Fruit fly (Drosophila melanogaster): ENCODE data around the gene Cyp12c1.
A peak's percentile ranks its signal among the peaks of the same experiment; 100 is the strongest.

Gene Cyp12c1

DNA sequence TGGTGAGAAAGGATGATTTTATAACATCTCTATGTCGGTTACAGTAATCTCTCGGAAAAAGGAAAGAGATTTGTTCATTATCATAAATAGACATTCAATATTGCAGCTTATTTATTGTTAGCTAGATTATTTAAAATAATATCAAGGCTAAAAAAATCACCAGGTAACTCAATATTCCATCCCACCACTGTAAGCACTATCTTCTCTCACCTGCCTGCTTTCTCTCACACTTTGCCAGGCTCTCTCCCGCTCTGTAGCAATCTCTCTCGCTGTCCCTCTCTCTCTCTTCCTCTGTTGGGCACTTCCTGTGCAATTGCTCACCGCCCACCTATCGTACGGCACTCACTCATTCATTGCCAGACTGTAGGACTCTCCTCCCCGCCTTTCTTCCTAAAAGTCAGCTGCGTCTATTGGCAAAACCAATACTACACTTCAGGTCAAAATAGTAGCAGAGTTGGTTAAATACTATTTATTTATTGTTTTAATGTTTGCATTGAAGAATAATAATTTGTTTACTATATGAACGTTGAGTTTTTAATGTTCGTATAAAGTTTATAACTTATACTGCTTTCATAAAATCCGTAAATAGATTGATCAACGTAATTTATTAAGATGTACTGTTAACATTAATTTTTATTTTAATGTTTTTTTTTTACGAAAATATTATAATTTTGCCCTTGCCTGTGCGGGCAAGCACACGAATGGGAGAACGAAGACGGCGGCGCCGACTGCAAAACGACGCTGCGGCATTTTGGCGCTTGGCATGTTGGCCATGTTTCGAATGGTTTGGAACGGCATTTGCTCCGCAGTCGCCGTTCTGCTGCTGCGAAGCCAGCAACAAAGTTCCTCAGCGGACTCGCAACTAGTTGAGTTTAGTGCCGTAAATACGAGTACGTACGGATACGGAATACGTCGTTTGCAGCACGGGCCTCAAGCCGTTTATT is 45.3 kb downstream of the Cyp12c1 start (continued):
- peak; percentile 22 for TF ChIP-seq CG15479 (GFP tag; optimal IDR thresholded peaks at IDR 0.05)
- peak; percentile 88 for TF ChIP-seq ems (GFP tag; optimal IDR thresholded peaks at IDR 0.05)
- peak; percentile 89 for TF ChIP-seq sr (GFP tag; IDR thresholded peaks at IDR 0.05)
- peak; percentile 96 for TF ChIP-seq CG11695 (GFP tag; IDR thresholded peaks at IDR 0.05)
- TF ChIP-seq CG3407 (GFP tag; optimal IDR thresholded peaks at IDR 0.05), result peak; percentile 66
- peak; percentile 70 for TF ChIP-seq CG10321 (GFP tag; IDR thresholded peaks at IDR 0.05)
- peak; percentile 99 for TF ChIP-seq Ptx1 (GFP tag; IDR thresholded peaks at IDR 0.05)
- TF ChIP-seq Meics (GFP tag; optimal IDR thresholded peaks at IDR 0.05), result peak; percentile 93
- TF ChIP-seq CG7963 (GFP tag; IDR thresholded peaks at IDR 0.05; ENCODE audit: partially characterized antibody), result no peak
- TF ChIP-seq CG11398 (GFP tag; optimal IDR thresholded peaks at IDR 0.05), result peak; percentile 85
- peak; percentile 91 for TF ChIP-seq Hand (GFP tag; optimal IDR thresholded peaks at IDR 0.05)
- TF ChIP-seq ftz-f1 (GFP tag; optimal IDR thresholded peaks at IDR 0.05), result no peak
- TF ChIP-seq Trl (optimal IDR thresholded peaks at IDR 0.05), result peak; percentile 98
- peak; percentile 67 for TF ChIP-seq Trl (GFP tag; optimal IDR thresholded peaks at IDR 0.05)
- TF ChIP-seq NfI (GFP tag; optimal IDR thresholded peaks at IDR 0.05), result peak; percentile 94
- no peak for TF ChIP-seq hth (optimal IDR thresholded peaks at IDR 0.05)
- TF ChIP-seq rib (GFP tag; IDR thresholded peaks at IDR 0.05), result peak; percentile 98
- peak; percentile 87 for TF ChIP-seq slou (GFP tag; optimal IDR thresholded peaks at IDR 0.05)
- no peak for TF ChIP-seq Hr39 (optimal IDR thresholded peaks at IDR 0.05)
- TF ChIP-seq CG2202 (tag; optimal IDR thresholded peaks at IDR 0.05), result peak; percentile 73
- TF ChIP-seq CG17385 (GFP tag; optimal IDR thresholded peaks at IDR 0.05), result peak; percentile 84
- peak; percentile 27 for TF ChIP-seq CG33557 (GFP tag; optimal IDR thresholded peaks at IDR 0.05)
- no peak for TF ChIP-seq pan (optimal IDR thresholded peaks at IDR 0.05)
- TF ChIP-seq pan (GFP tag; optimal IDR thresholded peaks at IDR 0.05 in 1 of 2, IDR thresholded peaks at IDR 0.05 in 1 of 2), result peak in 1 of 2 experiments; percentile 98
- no peak for TF ChIP-seq Dll (GFP tag; IDR thresholded peaks at IDR 0.05; ENCODE audit: partially characterized antibody)
- peak; percentile 91 for TF ChIP-seq Oaz (GFP tag; IDR thresholded peaks at IDR 0.05)
- TF ChIP-seq CG30020 (tag; optimal IDR thresholded peaks at IDR 0.05), result peak; percentile 28
- TF ChIP-seq Nf-YA (GFP tag; IDR thresholded peaks at IDR 0.05), result peak; percentile 97
- TF ChIP-seq CG6791 (GFP tag; IDR thresholded peaks at IDR 0.05; ENCODE audit: partially characterized antibody), result no peak
- TF ChIP-seq Oli (tag; optimal IDR thresholded peaks at IDR 0.05), result peak; percentile 87
- TF ChIP-seq Eip74EF (GFP tag; optimal IDR thresholded peaks at IDR 0.05), result peak in 1 of 2 experiments; percentile 93
- TF ChIP-seq Fer1 (GFP tag; optimal IDR thresholded peaks at IDR 0.05), result peak; percentile 97
- peak; percentile 68 for TF ChIP-seq CG13123 (GFP tag; optimal IDR thresholded peaks at IDR 0.05)
- TF ChIP-seq Doc3 (GFP tag; IDR thresholded peaks at IDR 0.05; ENCODE audit: partially characterized antibody), result no peak; the same call in 2 of the 3 replicates
- TF ChIP-seq pita (GFP tag; optimal IDR thresholded peaks at IDR 0.05), result no peak
- peak; percentile 90 for TF ChIP-seq CG12299 (tag; optimal IDR thresholded peaks at IDR 0.05)
- peak; percentile 96 for TF ChIP-seq dati (GFP tag; IDR thresholded peaks at IDR 0.05)
- TF ChIP-seq HLH3B (GFP tag; IDR thresholded peaks at IDR 0.05), result peak; percentile 98
- TF ChIP-seq CG17612 (GFP tag; IDR thresholded peaks at IDR 0.05), result peak; percentile 95
- TF ChIP-seq CG9727 (GFP tag; optimal IDR thresholded peaks at IDR 0.05), result peak; percentile 91
- peak; percentile 94 for TF ChIP-seq sens-2 (GFP tag; IDR thresholded peaks at IDR 0.05)
- TF ChIP-seq Asciz (GFP tag; optimal IDR thresholded peaks at IDR 0.05), result peak; percentile 89
- TF ChIP-seq Neu2 (GFP tag; optimal IDR thresholded peaks at IDR 0.05; ENCODE audit: borderline replicate concordance), result peak; percentile 4
- TF ChIP-seq kni (GFP tag; optimal IDR thresholded peaks at IDR 0.05), result peak; percentile 29
- TF ChIP-seq CG12744 (GFP tag; optimal IDR thresholded peaks at IDR 0.05), result peak; percentile 94
- peak; percentile 90 for TF ChIP-seq CG30403 (GFP tag; optimal IDR thresholded peaks at IDR 0.05)
- peak; percentile 94 for TF ChIP-seq ro (GFP tag; IDR thresholded peaks at IDR 0.05)
- TF ChIP-seq CG10565 (GFP tag; optimal IDR thresholded peaks at IDR 0.05), result peak; percentile 30
- peak; percentile 86 for TF ChIP-seq chn (GFP tag; optimal IDR thresholded peaks at IDR 0.05)

All from whole organism, embryonic.